Worm (Caenorhabditis elegans) whole organism, L2 larva: ENCODE data around the gene C04B4.5.

Experiments used
- F13H6.1 ChIP-seq: sonication (generic microtip); optimal IDR thresholded peaks from 2 replicates; lab custom pipeline; 2016; ENCODE audit warnings: missing genetic modification characterization, missing compliant biosample characterization
- ama-1 ChIP-seq: fragments of 150-350 bp; optimal IDR thresholded peaks from 2 replicates; lab custom pipeline; 2018; ENCODE audit warnings: inconsistent platforms
- blmp-1 ChIP-seq: sonication (generic microtip); optimal IDR thresholded peaks from 2 replicates; lab custom pipeline; 2017; ENCODE audit warnings: missing genetic modification characterization, mild to moderate bottlenecking, missing compliant biosample characterization, antibody characterized with exemption, moderate library complexity; ENCODE audit not compliant: insufficient read depth
- lsy-2 ChIP-seq, 2 experiments: fragments of 150-350 bp in 1 of 2; sonication (generic microtip) in 1 of 2; optimal IDR thresholded peaks; 2 replicates each; lab custom pipeline; 2014 to 2017; ENCODE audit warnings: missing biosample characterization in 2 of 2, missing genetic modification characterization in 2 of 2
- mab-5 ChIP-seq: fragments of 150-350 bp; optimal IDR thresholded peaks from 2 replicates; lab custom pipeline; 2014; ENCODE audit warnings: missing biosample characterization, missing genetic modification characterization
- nhr-12 ChIP-seq: fragments of 150-350 bp; optimal IDR thresholded peaks from 2 replicates; lab custom pipeline; 2014; ENCODE audit warnings: missing biosample characterization, missing genetic modification characterization
- snpc-4 ChIP-seq: fragments of 150-350 bp; optimal IDR thresholded peaks from 2 replicates; lab custom pipeline; 2014; ENCODE audit warnings: missing biosample characterization, missing genetic modification characterization
- unc-62 ChIP-seq: fragments of 150-350 bp; optimal IDR thresholded peaks from 2 replicates; lab custom pipeline; 2014; ENCODE audit warnings: missing biosample characterization, missing genetic modification reagents, missing genetic modification characterization
- zag-1 ChIP-seq: fragments of 150-350 bp; optimal IDR thresholded peaks from 2 replicates; lab custom pipeline; 2014; ENCODE audit warnings: missing biosample characterization, missing genetic modification characterization
- ztf-11 ChIP-seq: sonication (generic microtip); optimal IDR thresholded peaks from 2 replicates; lab custom pipeline; 2017; ENCODE audit warnings: missing biosample characterization, missing genetic modification characterization
- ztf-4 ChIP-seq: fragments of 150-350 bp; optimal IDR thresholded peaks from 2 replicates; lab custom pipeline; 2014; ENCODE audit warnings: missing biosample characterization, missing genetic modification characterization

DNA sequence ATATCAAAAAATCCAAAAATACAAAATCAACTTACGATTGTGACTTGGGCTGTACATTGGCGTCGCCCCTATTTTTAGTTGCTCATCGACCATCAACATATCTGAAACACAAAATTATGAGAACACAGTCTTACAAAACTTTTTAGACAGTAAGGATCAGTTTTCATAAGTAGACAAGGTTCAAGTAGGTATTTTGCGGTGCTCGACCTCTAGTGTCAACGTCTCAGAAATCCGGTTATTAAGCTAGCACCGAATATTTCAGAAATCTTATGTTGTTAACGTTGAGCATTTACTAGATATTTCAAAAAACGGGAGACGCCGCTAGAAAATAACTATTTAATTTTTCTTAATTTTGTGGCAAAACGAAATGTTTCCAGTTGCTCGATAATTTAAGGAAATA lies 17.3 kb downstream of the C04B4.5 start, which contains the start of gene otpl-8:
- TF ChIP-seq snpc-4 (tag; lab: Kevin White, UChicago) (no peak), nhr-12 (tag; lab: Kevin White, UChicago) (no peak), lsy-2 (tag; optimal IDR thresholded peaks at IDR 0.05; lab: Kevin White, UChicago) (no peak), mab-5 (tag; lab: Kevin White, UChicago) (no peak), ztf-4 (no peak), ztf-11 (no peak), F13H6.1 (tag; lab: Kevin White, UChicago) (no peak), blmp-1 (tag; lab: Kevin White, UChicago) (no peak), unc-62 (GFP tag; lab: Kevin White, UChicago) (no peak), zag-1 (tag; lab: Kevin White, UChicago) (no peak), ama-1 (lab: Kevin White, UChicago) (no peak)
